Worm (Caenorhabditis elegans): Measurements from ENCODE around the gene ZK1320.11.

The ZK1320.11 gene

DNA sequence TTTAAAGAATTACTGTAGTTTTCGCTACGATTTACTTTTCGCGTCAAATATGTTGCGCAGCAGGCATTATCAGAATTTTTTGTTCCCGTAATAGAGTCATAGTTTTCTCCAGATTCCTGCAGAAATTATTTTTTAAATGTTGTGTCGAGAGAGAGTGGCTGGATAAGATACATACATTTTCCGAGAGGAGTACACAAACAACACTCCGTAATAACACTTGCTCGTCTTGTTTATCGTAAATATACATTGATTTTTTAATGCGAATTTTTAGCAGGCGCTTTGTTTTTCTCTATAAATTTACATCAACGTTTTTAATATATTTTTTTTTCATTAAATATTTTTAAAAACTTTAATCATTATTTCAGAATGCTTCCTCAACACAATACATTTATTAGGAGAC is 1.5 kb downstream of the ZK1320.11 start, which contains the start of gene taf-8 (continued):
- TF ChIP-seq alr-1 (tag; optimal IDR thresholded peaks at IDR 0.05; ENCODE audit: borderline replicate concordance) (no peak), elt-3 (tag; optimal IDR thresholded peaks at IDR 0.05) (peak in 1 of 6 experiments; percentile 6), snpc-4 (tag; optimal IDR thresholded peaks at IDR 0.05) (peak; percentile 33), pqm-1 (tag; optimal IDR thresholded peaks at IDR 0.05) (no peak), pax-3 (tag; optimal IDR thresholded peaks at IDR 0.05) (no peak), zag-1 (tag; optimal IDR thresholded peaks at IDR 0.05) (no peak)

DNA sequence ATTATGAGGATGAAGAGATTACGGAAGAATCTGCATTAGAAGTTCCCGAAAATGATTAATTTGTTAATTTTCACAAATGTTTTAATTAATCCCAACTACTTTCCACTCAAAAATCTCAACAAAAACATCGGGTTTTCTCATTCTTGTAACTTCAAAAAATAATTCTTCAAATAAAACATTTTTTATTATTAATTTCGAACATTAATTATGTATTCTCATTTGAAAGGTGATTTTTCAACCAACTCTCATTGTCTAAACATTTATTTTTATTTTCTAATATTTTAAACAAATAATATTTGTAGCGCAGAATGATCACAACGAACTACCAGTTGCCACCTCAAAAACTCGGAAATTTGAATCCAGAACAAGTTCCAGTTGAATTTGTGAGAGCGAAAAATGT is 3.9 kb downstream of the ZK1320.11 start, which contains the start of gene ZK1320.7:
TSS of gene ZK1320.7 (plus strand) at position 301 of the 400 bp plus-strand sequence.
- TF ChIP-seq mab-9 (GFP tag; IDR thresholded peaks at IDR 0.05) (no peak), mef-2 (tag; optimal IDR thresholded peaks at IDR 0.05) (no peak), fkh-8 (tag; optimal IDR thresholded peaks at IDR 0.05) (no peak), efl-1 (optimal IDR thresholded peaks at IDR 0.05) (no peak), efl-1 (GFP tag; optimal IDR thresholded peaks at IDR 0.05 in 1 of 2) (peak in 1 of 2 experiments; percentile 1), ztf-4 (tag; optimal IDR thresholded peaks at IDR 0.05) (no peak), pag-3 (tag; optimal IDR thresholded peaks at IDR 0.05; ENCODE audit: borderline replicate concordance, insufficient read depth) (no peak), egl-13 (tag; optimal IDR thresholded peaks at IDR 0.05) (no peak), ceh-90 (tag; optimal IDR thresholded peaks at IDR 0.05) (no peak), swsn-7 (tag; optimal IDR thresholded peaks at IDR 0.05) (no peak)

- no peak for TF ChIP-seq F16B12.6 (tag; optimal IDR thresholded peaks at IDR 0.05)
- no peak for TF ChIP-seq pqm-1 (tag; optimal IDR thresholded peaks at IDR 0.05)
- no peak for TF ChIP-seq ets-5 (GFP tag; IDR thresholded peaks at IDR 0.05)
Measured at ce11 chrII:9674678-9675077, 7.3 kb downstream of the ZK1320.11 start, which contains the start of gene arc-1. arc-1 (plus strand) TSS chrII:9674978.

DNA sequence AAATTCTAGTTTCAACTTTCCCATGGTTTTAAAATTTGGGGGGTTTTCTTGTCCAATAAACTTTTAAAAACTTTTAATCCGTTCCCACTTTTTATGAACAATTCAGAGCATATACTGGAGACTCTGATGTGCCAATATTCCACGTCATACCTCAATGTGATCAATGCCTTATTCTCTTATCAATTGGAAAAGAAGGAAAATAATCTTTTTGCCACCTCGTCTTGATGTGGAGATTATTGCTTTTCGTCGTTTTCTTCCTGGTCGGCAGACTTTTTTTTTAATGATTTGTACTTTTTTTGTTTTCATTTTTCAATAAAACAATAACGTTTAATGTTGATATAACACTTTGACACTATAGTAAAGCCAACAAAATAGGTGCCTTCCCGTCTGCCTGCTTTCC is 10.0 kb downstream of the ZK1320.11 start:
- TF ChIP-seq elt-2 (tag; optimal IDR thresholded peaks at IDR 0.05) (peak; percentile 17), ztf-11 (tag; optimal IDR thresholded peaks at IDR 0.05) (no peak), dsc-1 (tag; optimal IDR thresholded peaks at IDR 0.05) (peak; percentile 14)

ce11 chrII:9679842-9680241 is 12.4 kb downstream of the ZK1320.11 start:
- peak; percentile 26 for TF ChIP-seq lin-14 (GFP tag; optimal IDR thresholded peaks at IDR 0.05)
- no peak for TF ChIP-seq vab-15 (tag; optimal IDR thresholded peaks at IDR 0.05)

ce11 chrII:9680493-9680892 is 13.1 kb downstream of the ZK1320.11 start, which contains the start of gene ZK1320.13:
ZK1320.13 (plus strand) TSS chrII:9680793.
- TF ChIP-seq aha-1 (tag; optimal IDR thresholded peaks at IDR 0.05), result no peak
- TF ChIP-seq lin-14 (GFP tag; optimal IDR thresholded peaks at IDR 0.05), result peak; percentile 28

DNA sequence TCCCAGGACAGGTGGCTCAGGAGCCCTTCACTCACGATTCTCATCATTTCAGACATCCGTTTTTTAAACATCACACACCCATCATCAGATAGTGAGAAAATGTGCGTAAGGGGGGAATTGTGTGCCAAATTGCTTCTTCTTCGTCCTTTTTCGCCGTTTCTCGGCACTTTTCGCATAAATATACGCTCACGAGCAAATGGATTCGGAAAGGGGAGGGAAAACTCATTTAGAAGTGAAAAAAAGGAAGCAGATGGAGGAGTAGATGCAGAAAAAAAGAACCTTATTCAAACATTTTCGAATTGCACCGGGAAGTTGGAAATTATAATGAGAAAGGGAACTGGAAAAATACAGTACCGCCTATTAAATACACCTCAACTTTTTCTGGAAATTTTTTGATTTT is 14.6 kb downstream of the ZK1320.11 start:
- no peak for TF ChIP-seq ceh-82 (tag; optimal IDR thresholded peaks at IDR 0.05)
- TF ChIP-seq ceh-63 (GFP tag; optimal IDR thresholded peaks at IDR 0.05), result no peak
- no peak for TF ChIP-seq irx-1 (tag; optimal IDR thresholded peaks at IDR 0.05)
- TF ChIP-seq nhr-11 (tag; optimal IDR thresholded peaks at IDR 0.05), result no peak
- TF ChIP-seq hpl-2 (GFP tag; optimal IDR thresholded peaks at IDR 0.05), result no peak
- TF ChIP-seq lin-14 (GFP tag; optimal IDR thresholded peaks at IDR 0.05), result peak; percentile 56
- TF ChIP-seq lin-15B (tag; optimal IDR thresholded peaks at IDR 0.05), result no peak
- TF ChIP-seq fkh-10 (GFP tag; optimal IDR thresholded peaks at IDR 0.05), result peak; percentile 76
- no peak for TF ChIP-seq snu-23 (GFP tag; optimal IDR thresholded peaks at IDR 0.05)

All from whole organism, L1 larva.